Fruit fly (Drosophila melanogaster) whole organism, pupa: ENCODE data around the gene Tctp.
A peak's percentile ranks its signal among the peaks of the same experiment; 100 is the strongest.

Experiments used
- CG10348 ChIP-seq: fragments of 200-800 bp; sonication (Bioruptor generic); IDR thresholded peaks from 2 replicates; pipeline ENCODE4 v1.3.6; 2022; ENCODE audit warnings: missing biosample characterization, missing genetic modification characterization
- CG12605 ChIP-seq: fragments of 200-800 bp; sonication (Bioruptor generic); IDR thresholded peaks from 2 replicates; pipeline ENCODE4 v1.3.6; 2022; ENCODE audit warnings: missing biosample characterization, missing genetic modification characterization
- CG13204 ChIP-seq: fragments of 200-800 bp; sonication (Bioruptor generic); optimal IDR thresholded peaks from 2 replicates; lab custom pipeline; 2018; ENCODE audit warnings: missing biosample characterization, mild to moderate bottlenecking, missing genetic modification characterization, moderate library complexity
- CG14655 ChIP-seq: fragments of 200-800 bp; sonication (Bioruptor generic); optimal IDR thresholded peaks from 3 replicates; lab custom pipeline; 2017; ENCODE audit warnings: mild to moderate bottlenecking, missing biosample characterization, missing genetic modification reagents, missing genetic modification characterization
- CG15710 ChIP-seq: fragments of 200-800 bp; sonication (Bioruptor generic); optimal IDR thresholded peaks from 2 replicates; lab custom pipeline; 2018; ENCODE audit warnings: missing biosample characterization, mild to moderate bottlenecking, missing genetic modification characterization, moderate library complexity
- CG17806 ChIP-seq: fragments of 200-800 bp; sonication (Bioruptor generic); optimal IDR thresholded peaks from 2 replicates; lab custom pipeline; 2018; ENCODE audit warnings: missing biosample characterization, mild to moderate bottlenecking, missing genetic modification characterization, moderate library complexity
- CG32121 ChIP-seq: fragments of 200-800 bp; sonication (Bioruptor generic); IDR thresholded peaks from 2 replicates; pipeline ENCODE4 v1.3.6; 2022; ENCODE audit warnings: missing biosample characterization, missing genetic modification characterization
- CG34367 ChIP-seq: fragments of 200-800 bp; sonication (Bioruptor generic); optimal IDR thresholded peaks from 2 replicates; lab custom pipeline; 2018; ENCODE audit warnings: missing biosample characterization, mild to moderate bottlenecking, missing genetic modification characterization
- CG4496 ChIP-seq: fragments of 200-800 bp; sonication (Bioruptor generic); IDR thresholded peaks from 3 replicates; pipeline ENCODE4 v1.3.6; 2022; ENCODE audit warnings: missing biosample characterization, missing genetic modification characterization
- CG8159 ChIP-seq: fragments of 200-800 bp; sonication (Bioruptor generic); optimal IDR thresholded peaks from 3 replicates; lab custom pipeline; 2018; ENCODE audit warnings: missing biosample characterization, mild to moderate bottlenecking, missing genetic modification characterization, moderate library complexity
- CG8301 ChIP-seq: fragments of 200-800 bp; sonication (Bioruptor generic); optimal IDR thresholded peaks from 2 replicates; lab custom pipeline; 2018; ENCODE audit warnings: missing biosample characterization, mild to moderate bottlenecking, missing genetic modification characterization
- CG9948 ChIP-seq: fragments of 200-800 bp; sonication (Bioruptor generic); optimal IDR thresholded peaks from 2 replicates; lab custom pipeline; 2018; ENCODE audit warnings: missing biosample characterization, mild to moderate bottlenecking, missing genetic modification characterization, moderate library complexity
- D1 ChIP-seq: fragments of 200-800 bp; sonication (Bioruptor generic); optimal IDR thresholded peaks from 2 replicates; lab custom pipeline; 2018; ENCODE audit warnings: missing biosample characterization, mild to moderate bottlenecking, missing genetic modification characterization, moderate library complexity
- EcR ChIP-seq: fragments of 200-800 bp; sonication (Bioruptor generic); optimal IDR thresholded peaks from 3 replicates; lab custom pipeline; 2019; ENCODE audit warnings: missing biosample characterization, missing genetic modification characterization, mild to moderate bottlenecking, moderate library complexity, missing genetic modification reagents
- Ets98B ChIP-seq: fragments of 200-800 bp; sonication (Bioruptor generic); IDR thresholded peaks from 2 replicates; pipeline ENCODE4 v1.3.6; 2022; ENCODE audit warnings: missing biosample characterization, missing genetic modification characterization
- Pif1A ChIP-seq: fragments of 200-800 bp; sonication (Bioruptor generic); optimal IDR thresholded peaks from 3 replicates; lab custom pipeline; 2016; ENCODE audit warnings: missing biosample characterization, missing genetic modification characterization
- Pif1B ChIP-seq: fragments of 200-800 bp; sonication (Bioruptor generic); optimal IDR thresholded peaks from 3 replicates; lab custom pipeline; 2016; ENCODE audit warnings: missing biosample characterization, missing genetic modification characterization
- Snoo ChIP-seq: fragments of 200-800 bp; sonication (Bioruptor generic); optimal IDR thresholded peaks from 3 replicates; lab custom pipeline; 2017; ENCODE audit warnings: missing biosample characterization, mild to moderate bottlenecking, missing genetic modification characterization, inconsistent platforms
- fd96Ca ChIP-seq: fragments of 200-800 bp; sonication (Bioruptor generic); IDR thresholded peaks from 3 replicates; pipeline ENCODE4 v1.3.6; 2022; ENCODE audit warnings: missing biosample characterization, missing genetic modification characterization
- gl ChIP-seq: fragments of 200-800 bp; sonication (Bioruptor generic); optimal IDR thresholded peaks from 2 replicates; lab custom pipeline; 2018; ENCODE audit warnings: missing biosample characterization, mild to moderate bottlenecking, missing genetic modification characterization
- rn ChIP-seq: fragments of 200-800 bp; sonication (Bioruptor generic); IDR thresholded peaks from 2 replicates; pipeline ENCODE4 v1.3.6; 2022; ENCODE audit warnings: missing biosample characterization, missing genetic modification characterization

The Tctp gene

DNA sequence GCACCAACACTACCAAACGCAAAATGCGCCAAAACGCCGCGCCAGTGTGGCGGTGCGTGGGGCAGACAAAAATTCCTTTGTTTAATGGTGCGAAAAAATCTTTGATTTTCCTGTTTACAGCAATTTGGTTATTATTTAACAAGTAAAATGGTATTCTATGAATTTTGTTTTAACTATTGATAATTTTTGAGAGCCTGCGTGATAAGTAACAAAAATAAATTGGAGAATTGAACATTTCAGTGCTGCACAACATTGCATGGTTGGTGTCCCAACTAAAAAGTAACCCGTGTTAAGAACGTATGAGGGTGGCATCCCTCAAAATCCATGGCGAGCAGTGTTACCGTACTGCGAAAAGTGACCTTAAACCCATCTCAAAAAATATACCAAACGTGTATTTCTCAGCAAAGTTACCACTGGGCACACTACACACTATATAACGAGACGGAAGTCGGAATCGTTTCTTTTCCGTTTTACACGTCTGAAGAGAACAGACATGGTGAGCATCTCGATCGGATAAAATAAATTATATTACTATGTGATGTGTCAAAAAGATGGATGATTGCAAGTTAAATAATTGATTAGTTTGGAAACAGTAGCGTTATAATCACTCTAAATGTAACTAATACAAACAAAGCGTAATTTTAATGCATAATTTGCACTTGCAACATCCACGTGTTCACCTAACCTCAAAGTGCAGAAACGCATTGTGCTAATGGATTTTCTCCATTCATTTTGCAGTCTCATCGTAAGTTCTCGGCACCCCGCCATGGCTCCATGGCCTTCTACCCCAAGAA is 11.6 kb downstream of the Tctp start, which contains the start of the genes CG6693 and RpL3:
Gene CG6693, minus strand, starts transcription at position 203 of the 794 bp plus-strand sequence.
Gene RpL3, plus strand, starts transcription at position 458 of the 794 bp plus-strand sequence.
- TF ChIP-seq rn (GFP tag; lab: Robert Waterston, UW) (no peak), Snoo (peak; percentile 81), fd96Ca (no peak), CG14655 (no peak), CG8301 (tag; lab: Kevin White, UChicago) (no peak), CG17806 (tag; lab: Kevin White, UChicago) (peak; percentile 31), CG12605 (GFP tag; lab: Robert Waterston, UW) (peak; percentile 81), EcR (peak; percentile 16), Pif1B (no peak), Pif1A (GFP tag; lab: Kevin White, UChicago) (no peak), CG4496 (GFP tag; lab: Robert Waterston, UW) (peak; percentile 78), CG32121 (GFP tag; lab: Robert Waterston, UW) (peak; percentile 74), CG8159 (tag; lab: Kevin White, UChicago) (peak; percentile 59), Ets98B (GFP tag; lab: Robert Waterston, UW) (peak; percentile 61), D1 (tag; lab: Kevin White, UChicago) (no peak), CG9948 (no peak), CG15710 (tag; lab: Kevin White, UChicago) (peak; percentile 49), CG10348 (GFP tag; lab: Robert Waterston, UW) (no peak), CG13204 (no peak), gl (tag; lab: Kevin White, UChicago) (peak; percentile 56), CG34367 (tag; lab: Kevin White, UChicago) (peak; percentile 58)
- TF ChIP-seq, all 21 proteins: peak for 11

DNA sequence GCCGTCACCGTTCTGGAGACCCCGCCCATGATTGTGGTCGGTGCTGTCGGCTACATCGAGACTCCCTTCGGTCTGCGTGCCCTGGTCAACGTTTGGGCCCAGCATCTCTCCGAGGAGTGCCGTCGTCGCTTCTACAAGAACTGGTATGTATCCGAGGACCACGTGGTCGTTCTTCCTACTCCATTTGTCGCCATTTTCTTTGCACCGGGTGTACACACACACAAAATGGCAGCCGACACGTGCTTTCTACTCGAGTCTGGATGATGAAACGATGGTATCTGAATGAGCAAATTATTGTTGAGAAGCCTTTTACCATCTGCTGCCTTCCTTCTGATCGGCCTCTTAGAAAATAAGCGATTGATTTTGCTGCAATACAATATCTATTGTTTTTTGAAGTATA is 12.5 kb downstream of the Tctp start:
- TF ChIP-seq CG12605 (GFP tag; lab: Robert Waterston, UW): no peak
- TF ChIP-seq CG15710 (tag; lab: Kevin White, UChicago): no peak
- TF ChIP-seq CG4496 (GFP tag; lab: Robert Waterston, UW): no peak
- no peak for TF ChIP-seq CG13204
- no peak for TF ChIP-seq rn (GFP tag; lab: Robert Waterston, UW)
- TF ChIP-seq Pif1A (GFP tag; lab: Kevin White, UChicago): no peak
- no peak for TF ChIP-seq Pif1B
- no peak for TF ChIP-seq CG10348 (GFP tag; lab: Robert Waterston, UW)
- no peak for TF ChIP-seq CG34367 (tag; lab: Kevin White, UChicago)
- TF ChIP-seq, all 21 proteins: peak for 0

DNA sequence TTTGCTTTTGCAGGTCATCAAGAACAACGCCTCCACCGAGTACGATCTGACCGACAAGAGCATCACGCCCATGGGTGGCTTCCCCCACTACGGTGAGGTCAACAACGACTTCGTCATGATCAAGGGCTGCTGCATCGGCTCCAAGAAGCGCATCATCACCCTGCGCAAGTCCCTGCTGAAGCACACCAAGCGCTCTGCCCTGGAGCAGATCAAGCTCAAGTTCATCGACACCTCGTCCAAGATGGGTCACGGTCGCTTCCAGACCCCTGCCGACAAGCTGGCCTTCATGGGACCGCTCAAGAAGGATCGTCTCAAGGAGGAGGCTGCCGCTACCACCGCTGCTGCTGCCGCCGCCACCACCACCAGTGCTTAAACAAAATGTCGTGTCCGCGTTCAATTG is 14.4 kb downstream of the Tctp start:
- TF ChIP-seq Pif1A (GFP tag; lab: Kevin White, UChicago) (no peak), CG13204 (no peak), CG17806 (tag; lab: Kevin White, UChicago) (no peak), Snoo (no peak), CG32121 (GFP tag; lab: Robert Waterston, UW) (no peak), CG10348 (GFP tag; lab: Robert Waterston, UW) (no peak), D1 (tag; lab: Kevin White, UChicago) (no peak), rn (GFP tag; lab: Robert Waterston, UW) (no peak), EcR (no peak), Pif1B (no peak), CG14655 (no peak), CG4496 (GFP tag; lab: Robert Waterston, UW) (no peak), Ets98B (GFP tag; lab: Robert Waterston, UW) (no peak), CG15710 (tag; lab: Kevin White, UChicago) (no peak), gl (tag; lab: Kevin White, UChicago) (no peak), CG8159 (tag; lab: Kevin White, UChicago) (no peak), CG12605 (GFP tag; lab: Robert Waterston, UW) (no peak), CG34367 (tag; lab: Kevin White, UChicago) (no peak), fd96Ca (no peak)
- TF ChIP-seq, all 21 proteins: peak for 0

DNA sequence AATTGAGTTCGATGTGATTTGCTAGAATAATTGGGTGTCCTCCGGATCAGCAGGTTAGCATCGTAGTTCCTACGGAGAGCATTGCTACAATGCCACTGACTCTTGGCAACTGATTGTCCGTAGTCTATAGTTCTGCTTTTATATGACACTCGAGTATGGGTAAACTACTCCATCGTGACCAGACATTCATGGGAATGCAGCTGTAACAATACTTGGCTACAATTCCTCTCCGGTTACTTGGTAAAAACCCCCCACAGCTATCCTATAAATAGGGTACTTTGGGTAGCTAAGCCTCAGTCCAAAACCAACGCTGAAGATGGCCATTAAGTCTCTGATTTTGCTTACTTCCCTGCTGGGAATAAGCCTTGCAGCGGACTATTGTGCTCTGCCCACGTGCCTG is 15.2 kb downstream of the Tctp start, which contains the start of gene scpr-C:
Gene scpr-C, plus strand, starts transcription at position 301 of the 400 bp plus-strand sequence.
- TF ChIP-seq fd96Ca: no peak

DNA sequence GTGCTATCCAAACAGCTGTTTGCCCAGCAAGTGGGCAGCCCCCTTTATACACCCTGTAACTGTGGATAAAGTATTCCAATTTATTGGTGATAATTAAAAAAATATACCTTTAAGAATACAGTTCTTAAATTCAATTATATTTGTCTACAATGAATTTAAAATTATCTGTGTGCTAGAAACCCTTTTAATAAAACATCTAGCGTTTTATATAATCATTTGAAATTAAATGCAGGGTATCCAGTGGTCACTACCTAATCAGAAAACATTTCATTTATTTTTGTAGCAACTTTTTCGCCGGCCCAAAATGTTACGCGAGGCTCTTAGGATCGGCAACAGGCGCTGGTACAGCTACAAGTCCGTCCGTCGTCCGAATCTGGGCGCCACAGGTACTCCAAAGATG is 16.4 kb downstream of the Tctp start, which contains the start of gene CG17726:
Gene CG17726, plus strand, starts transcription at position 267 of the 400 bp plus-strand sequence.
- TF ChIP-seq CG8301 (tag; lab: Kevin White, UChicago) (peak; percentile 96), Pif1A (GFP tag; lab: Kevin White, UChicago) (no peak), CG17806 (tag; lab: Kevin White, UChicago) (peak; percentile 95), Ets98B (GFP tag; lab: Robert Waterston, UW) (peak; percentile 98), CG15710 (tag; lab: Kevin White, UChicago) (peak; percentile 98), CG9948 (peak; percentile 95), Pif1B (no peak), CG12605 (GFP tag; lab: Robert Waterston, UW) (peak; percentile 99), D1 (tag; lab: Kevin White, UChicago) (no peak), CG14655 (no peak), fd96Ca (peak; percentile 69; the same call in 2 of the 3 replicates), rn (GFP tag; lab: Robert Waterston, UW) (peak; percentile 95), CG10348 (GFP tag; lab: Robert Waterston, UW) (peak; percentile 81), EcR (peak; percentile 42), CG34367 (tag; lab: Kevin White, UChicago) (peak; percentile 97), Snoo (peak; percentile 98), CG32121 (GFP tag; lab: Robert Waterston, UW) (peak; percentile 97), CG4496 (GFP tag; lab: Robert Waterston, UW) (peak; percentile 99), gl (tag; lab: Kevin White, UChicago) (peak; percentile 90), CG8159 (tag; lab: Kevin White, UChicago) (peak; percentile 98), CG13204 (no peak)
